Fruit fly (Drosophila melanogaster) whole organism, embryonic: ENCODE data around the gene CG42404.

Source experiments
- Antp ChIP-seq: fragments of 200-800 bp; sonication (Bioruptor generic); optimal IDR thresholded peaks from 3 replicates; lab custom pipeline; 2016; ENCODE audit warnings: missing biosample characterization, missing genetic modification characterization
- Atf6 ChIP-seq: fragments of 200-800 bp; sonication (Bioruptor generic); IDR thresholded peaks from 2 replicates; pipeline ENCODE4 v1.3.6; 2022; ENCODE audit warnings: missing biosample characterization, missing genetic modification characterization
- Bteb2 ChIP-seq: fragments of 200-800 bp; sonication (Bioruptor generic); optimal IDR thresholded peaks from 2 replicates; lab custom pipeline; 2016; ENCODE audit warnings: missing biosample characterization, missing genetic modification characterization
- CG10274 ChIP-seq: fragments of 200-800 bp; sonication (Bioruptor generic); optimal IDR thresholded peaks from 3 replicates; lab custom pipeline; 2017; ENCODE audit warnings: missing biosample characterization, mild to moderate bottlenecking, missing genetic modification characterization
- CG10543 ChIP-seq: fragments of 200-800 bp; sonication (Bioruptor generic); optimal IDR thresholded peaks from 3 replicates; lab custom pipeline; 2017; ENCODE audit warnings: missing biosample characterization, mild to moderate bottlenecking, missing genetic modification characterization, moderate library complexity
- CG14441 ChIP-seq: fragments of 200-800 bp; sonication (Bioruptor generic); IDR thresholded peaks from 2 replicates; pipeline ENCODE4 v1.3.6; 2022; ENCODE audit warnings: missing biosample characterization, missing genetic modification characterization
- CG14710 ChIP-seq: fragments of 200-800 bp; sonication (Bioruptor generic); optimal IDR thresholded peaks from 3 replicates; lab custom pipeline; 2019; ENCODE audit warnings: missing biosample characterization, mild to moderate bottlenecking, missing genetic modification characterization, moderate library complexity
- CG15514 ChIP-seq: fragments of 200-800 bp; sonication (Bioruptor generic); optimal IDR thresholded peaks from 3 replicates; lab custom pipeline; 2017; ENCODE audit warnings: missing biosample characterization, missing genetic modification characterization, mild to moderate bottlenecking, moderate library complexity, missing genetic modification reagents
- CG1792 ChIP-seq: fragments of 200-800 bp; sonication (Bioruptor generic); optimal IDR thresholded peaks from 2 replicates; lab custom pipeline; 2016; ENCODE audit warnings: missing biosample characterization, missing genetic modification characterization
- CG18011 ChIP-seq: fragments of 200-800 bp; sonication (Bioruptor generic); optimal IDR thresholded peaks from 2 replicates; lab custom pipeline; 2017; ENCODE audit warnings: missing biosample characterization, missing genetic modification characterization, mild to moderate bottlenecking, moderate library complexity, missing genotype
- CG1832 ChIP-seq: fragments of 200-800 bp; sonication (Bioruptor generic); optimal IDR thresholded peaks from 2 replicates; lab custom pipeline; 2017; ENCODE audit warnings: missing biosample characterization, mild to moderate bottlenecking, missing genetic modification characterization, inconsistent platforms
- CG31224 ChIP-seq: fragments of 200-800 bp; sonication (Bioruptor generic); IDR thresholded peaks from 2 replicates; pipeline ENCODE4 v1.3.6; 2022; ENCODE audit warnings: missing biosample characterization, missing genetic modification characterization
- CG3163 ChIP-seq: fragments of 200-800 bp; sonication (Bioruptor generic); optimal IDR thresholded peaks from 3 replicates; lab custom pipeline; 2016; ENCODE audit warnings: missing biosample characterization, missing genetic modification characterization
- CG34224 ChIP-seq: fragments of 200-800 bp; sonication (Bioruptor generic); IDR thresholded peaks from 3 replicates; pipeline ENCODE4 v1.3.6; 2022; ENCODE audit warnings: missing biosample characterization, missing genetic modification characterization; ENCODE audit not compliant: partially characterized antibody
- CG4404 ChIP-seq: fragments of 200-800 bp; sonication (Bioruptor generic); IDR thresholded peaks from 2 replicates; pipeline ENCODE4 v1.3.6; 2022; ENCODE audit warnings: missing biosample characterization, missing genetic modification characterization
- CG6254 ChIP-seq: fragments of 200-800 bp; sonication (Bioruptor generic); optimal IDR thresholded peaks from 3 replicates; lab custom pipeline; 2017; ENCODE audit warnings: mild to moderate bottlenecking, missing biosample characterization, missing genetic modification reagents, missing genetic modification characterization
- CG8924 ChIP-seq: fragments of 200-800 bp; optimal IDR thresholded peaks from 3 replicates; lab custom pipeline; 2019; ENCODE audit warnings: missing biosample characterization, mild to moderate bottlenecking, missing genetic modification characterization, moderate library complexity
- CG9727 ChIP-seq: fragments of 200-800 bp; sonication (Bioruptor generic); optimal IDR thresholded peaks from 3 replicates; lab custom pipeline; 2017; ENCODE audit warnings: missing biosample characterization, mild to moderate bottlenecking, missing genetic modification characterization
- Dek ChIP-seq: fragments of 200-800 bp; sonication (Bioruptor generic); optimal IDR thresholded peaks from 3 replicates; lab custom pipeline; 2019; ENCODE audit warnings: missing biosample characterization, mild to moderate bottlenecking, missing genetic modification characterization, moderate library complexity
- Dfd ChIP-seq, 2 experiments: fragments of >200 bp; optimal IDR thresholded peaks; 2 replicates each; lab custom pipeline; 2017; ENCODE audit warnings: missing biosample characterization in 2 of 2, missing genetic modification characterization in 2 of 2
- Doc2 ChIP-seq: fragments of 200-800 bp; sonication (Bioruptor generic); IDR thresholded peaks from 2 replicates; pipeline ENCODE4 v1.3.6; 2022; ENCODE audit warnings: missing biosample characterization, missing genetic modification characterization
- Dp ChIP-seq: fragments of 200-800 bp; sonication (Bioruptor generic); optimal IDR thresholded peaks from 2 replicates; lab custom pipeline; 2018; ENCODE audit warnings: missing biosample characterization, mild to moderate bottlenecking, missing genetic modification characterization, moderate library complexity
- Gug ChIP-seq: fragments of 200-800 bp; sonication (Bioruptor generic); IDR thresholded peaks from 4 replicates; pipeline ENCODE4 v1.3.6; 2022; ENCODE audit warnings: missing biosample characterization, missing genetic modification characterization
- HmgD ChIP-seq: fragments of 200-800 bp; sonication (Bioruptor generic); optimal IDR thresholded peaks from 3 replicates; lab custom pipeline; 2016; ENCODE audit warnings: missing biosample characterization, missing genetic modification characterization
- Hsf ChIP-seq: fragments of 200-800 bp; sonication (Bioruptor generic); optimal IDR thresholded peaks from 3 replicates; lab custom pipeline; 2016; ENCODE audit warnings: missing biosample characterization, missing genetic modification characterization
- Lhr ChIP-seq: fragments of 200-800 bp; sonication (Bioruptor generic); optimal IDR thresholded peaks from 3 replicates; lab custom pipeline; 2017; ENCODE audit warnings: mild to moderate bottlenecking, missing biosample characterization, missing genetic modification reagents, missing genetic modification characterization
- Lpt ChIP-seq: fragments of >200 bp; optimal IDR thresholded peaks from 2 replicates; lab custom pipeline; 2018; ENCODE audit warnings: missing biosample characterization, missing genetic modification characterization
- Nf-YC ChIP-seq: fragments of 200-800 bp; optimal IDR thresholded peaks from 3 replicates; lab custom pipeline; 2019; ENCODE audit warnings: missing biosample characterization, mild to moderate bottlenecking, missing genetic modification characterization, moderate library complexity
- Oli ChIP-seq: fragments of 200-800 bp; sonication (Bioruptor generic); optimal IDR thresholded peaks from 2 replicates; lab custom pipeline; 2018; ENCODE audit warnings: missing biosample characterization, mild to moderate bottlenecking, missing genetic modification characterization, moderate library complexity
- Poxn ChIP-seq: fragments of 200-800 bp; sonication (Bioruptor generic); IDR thresholded peaks from 2 replicates; pipeline ENCODE4 v1.3.6; 2022; ENCODE audit warnings: missing biosample characterization, missing genetic modification characterization
- Sox100B ChIP-seq: fragments of 200-800 bp; sonication (Bioruptor generic); optimal IDR thresholded peaks from 3 replicates; lab custom pipeline; 2018; ENCODE audit warnings: missing biosample characterization, mild to moderate bottlenecking, missing genetic modification characterization
- Sry-δ ChIP-seq: fragments of 200-800 bp; sonication (Bioruptor generic); optimal IDR thresholded peaks from 2 replicates; lab custom pipeline; 2016; ENCODE audit warnings: missing biosample characterization, missing genetic modification characterization
- YL-1 ChIP-seq: fragments of 200-800 bp; sonication (Bioruptor generic); optimal IDR thresholded peaks from 3 replicates; lab custom pipeline; 2017; ENCODE audit warnings: missing biosample characterization, mild to moderate bottlenecking, missing genetic modification characterization
- cato ChIP-seq: fragments of 200-800 bp; sonication (Bioruptor generic); optimal IDR thresholded peaks from 2 replicates; lab custom pipeline; 2016; ENCODE audit warnings: missing biosample characterization, missing genetic modification characterization, borderline replicate concordance
- chm ChIP-seq: fragments of 200-800 bp; sonication (Bioruptor generic); IDR thresholded peaks from 2 replicates; pipeline ENCODE4 v1.3.6; 2022; ENCODE audit warnings: missing biosample characterization, missing genetic modification characterization
- dmrt11E ChIP-seq: fragments of 200-800 bp; sonication (Bioruptor generic); optimal IDR thresholded peaks from 3 replicates; lab custom pipeline; 2018; ENCODE audit warnings: missing biosample characterization, mild to moderate bottlenecking, missing genetic modification characterization, moderate library complexity
- gem ChIP-seq: fragments of 200-800 bp; sonication (Bioruptor generic); optimal IDR thresholded peaks from 2 replicates; lab custom pipeline; 2019; ENCODE audit warnings: missing biosample characterization, mild to moderate bottlenecking, missing genetic modification characterization, moderate library complexity
- hb ChIP-seq: fragments of 200-800 bp; sonication (Bioruptor generic); IDR thresholded peaks from 3 replicates; pipeline ENCODE4 v1.3.6; 2022; ENCODE audit warnings: missing biosample characterization, missing genetic modification characterization; ENCODE audit not compliant: partially characterized antibody
- her ChIP-seq: fragments of 200-800 bp; sonication (Bioruptor generic); optimal IDR thresholded peaks from 2 replicates; lab custom pipeline; 2016; ENCODE audit warnings: missing biosample characterization, missing genetic modification characterization
- insv ChIP-seq, 2 experiments: fragments of 200-800 bp; sonication (Bioruptor generic); optimal IDR thresholded peaks; 3 replicates each; lab custom pipeline; 2016 to 2018; ENCODE audit warnings: missing biosample characterization in 2 of 2, missing genetic modification characterization in 2 of 2
- mam ChIP-seq: fragments of 200-800 bp; sonication (Bioruptor generic); optimal IDR thresholded peaks from 3 replicates; lab custom pipeline; 2016; ENCODE audit warnings: missing biosample characterization, missing genetic modification characterization
- phol ChIP-seq: fragments of 200-800 bp; sonication (Bioruptor generic); optimal IDR thresholded peaks from 3 replicates; lab custom pipeline; 2018; ENCODE audit warnings: missing biosample characterization, mild to moderate bottlenecking, missing genetic modification characterization, moderate library complexity
- pum ChIP-seq: fragments of 200-800 bp; sonication (Bioruptor generic); optimal IDR thresholded peaks from 2 replicates; lab custom pipeline; 2016; ENCODE audit warnings: missing biosample characterization, missing genetic modification characterization
- scrt ChIP-seq: fragments of 200-800 bp; sonication (Bioruptor generic); optimal IDR thresholded peaks from 2 replicates; lab custom pipeline; 2018; ENCODE audit warnings: missing biosample characterization, mild to moderate bottlenecking, missing genetic modification characterization, moderate library complexity
- sima ChIP-seq: fragments of 200-800 bp; sonication (Bioruptor generic); optimal IDR thresholded peaks from 2 replicates; lab custom pipeline; 2016; ENCODE audit warnings: missing biosample characterization, missing genetic modification characterization
- sqz ChIP-seq: fragments of 200-800 bp; sonication (Bioruptor generic); optimal IDR thresholded peaks from 3 replicates; lab custom pipeline; 2018; ENCODE audit warnings: missing biosample characterization, mild to moderate bottlenecking, missing genetic modification characterization
- stwl ChIP-seq: fragments of 200-800 bp; sonication (Bioruptor generic); optimal IDR thresholded peaks from 3 replicates; lab custom pipeline; 2018; ENCODE audit warnings: missing biosample characterization, mild to moderate bottlenecking, missing genetic modification characterization, moderate library complexity
- usp ChIP-seq: fragments of >200 bp; optimal IDR thresholded peaks from 2 replicates; lab custom pipeline; 2017; ENCODE audit warnings: missing biosample characterization, missing genetic modification characterization
- vfl ChIP-seq: fragments of 200-800 bp; sonication (Bioruptor generic); optimal IDR thresholded peaks from 2 replicates; lab custom pipeline; 2016; ENCODE audit warnings: missing biosample characterization, missing genetic modification characterization
- zf30C ChIP-seq: fragments of 200-800 bp; sonication (Bioruptor generic); optimal IDR thresholded peaks from 3 replicates; lab custom pipeline; 2018; ENCODE audit warnings: missing biosample characterization, mild to moderate bottlenecking, missing genetic modification characterization
- zfh2 ChIP-seq: fragments of 200-800 bp; sonication (Bioruptor generic); optimal IDR thresholded peaks from 2 replicates; lab custom pipeline; 2016; ENCODE audit warnings: missing biosample characterization, missing genetic modification characterization

CG42404 gene

DNA sequence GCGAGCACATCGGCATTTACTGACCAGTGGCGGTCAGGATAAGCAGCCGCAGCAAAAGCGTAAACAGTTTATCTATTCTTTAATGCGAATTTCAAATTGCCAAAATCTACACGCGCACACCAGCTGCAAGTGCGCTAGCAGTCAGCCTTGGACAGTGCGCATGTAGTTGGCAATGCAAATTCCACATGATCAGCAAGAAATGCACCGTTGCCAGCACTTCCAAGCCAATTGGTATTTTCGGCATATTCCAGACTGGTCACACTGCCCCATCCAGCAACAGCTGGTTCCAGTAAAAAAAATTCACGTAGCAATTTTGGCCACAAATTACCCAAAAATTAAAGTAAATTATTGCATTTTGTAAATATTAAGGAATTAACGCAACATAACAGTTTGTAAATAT is 37.9 kb downstream of the CG42404 start (continued):
- no peak for TF ChIP-seq CG10274
- TF ChIP-seq CG1832 (GFP tag; lab: Kevin White, UChicago), result no peak
- peak; percentile 85 for TF ChIP-seq scrt (GFP tag; lab: Kevin White, UChicago)
- TF ChIP-seq Gug (GFP tag; lab: Robert Waterston, UW), result no peak
- peak; percentile 24 for TF ChIP-seq Hsf
- TF ChIP-seq Dp, result peak; percentile 83
- TF ChIP-seq Doc2 (GFP tag; lab: Robert Waterston, UW), result no peak
- peak; percentile 49 for TF ChIP-seq YL-1 (GFP tag; lab: Kevin White, UChicago)
- peak; percentile 4 for TF ChIP-seq CG1792
- TF ChIP-seq pum (GFP tag; lab: Kevin White, UChicago), result no peak
- TF ChIP-seq Dek (tag; lab: Kevin White, UChicago), result peak; percentile 21
- TF ChIP-seq gem, result no peak
- TF ChIP-seq CG18011, result peak; percentile 99
- no peak for TF ChIP-seq chm (GFP tag; lab: Robert Waterston, UW)
- no peak for TF ChIP-seq CG10543
- TF ChIP-seq CG31224 (GFP tag; lab: Robert Waterston, UW), result no peak
- TF ChIP-seq CG14441 (GFP tag; lab: Robert Waterston, UW), result no peak
- TF ChIP-seq Sox100B (GFP tag; lab: Kevin White, UChicago), result no peak
- TF ChIP-seq Lpt (GFP tag; lab: Kevin White, UChicago), result no peak
- TF ChIP-seq phol (tag; lab: Kevin White, UChicago), result peak; percentile 55
- peak; percentile 11 for TF ChIP-seq dmrt11E (tag; lab: Kevin White, UChicago)
- no peak for TF ChIP-seq CG4404
- no peak for TF ChIP-seq hb (GFP tag; lab: Robert Waterston, UW)
- peak; percentile 37 for TF ChIP-seq CG8924 (tag; lab: Kevin White, UChicago)
- TF ChIP-seq sima (GFP tag; lab: Kevin White, UChicago), result no peak
- TF ChIP-seq sqz (GFP tag; lab: Kevin White, UChicago), result peak; percentile 91
- peak in 1 of 2 experiments; percentile 50 for TF ChIP-seq insv (GFP tag; optimal IDR thresholded peaks at IDR 0.05; lab: Kevin White, UChicago)
- peak; percentile 68 for TF ChIP-seq Sry-δ
- no peak for TF ChIP-seq Dfd (GFP tag; optimal IDR thresholded peaks at IDR 0.05; lab: Kevin White, UChicago)
- peak; percentile 13 for TF ChIP-seq CG9727
- TF ChIP-seq CG14710 (tag; lab: Kevin White, UChicago), result peak; percentile 70
- TF ChIP-seq HmgD (GFP tag; lab: Kevin White, UChicago), result peak; percentile 77
- no peak for TF ChIP-seq Nf-YC (tag; lab: Kevin White, UChicago)
- TF ChIP-seq Oli (tag; lab: Kevin White, UChicago), result no peak
- TF ChIP-seq stwl (tag; lab: Kevin White, UChicago), result peak; percentile 77
- TF ChIP-seq zf30C (GFP tag; lab: Kevin White, UChicago), result peak; percentile 23
- no peak for TF ChIP-seq Atf6 (GFP tag; lab: Robert Waterston, UW)
- peak; percentile 28 for TF ChIP-seq mam (GFP tag; lab: Kevin White, UChicago)
- no peak for TF ChIP-seq cato (GFP tag; lab: Kevin White, UChicago)
- no peak for TF ChIP-seq Bteb2 (GFP tag; lab: Kevin White, UChicago)
- TF ChIP-seq CG34224, result no peak
- no peak for TF ChIP-seq vfl (GFP tag; lab: Kevin White, UChicago)
- TF ChIP-seq zfh2 (GFP tag; lab: Kevin White, UChicago), result peak; percentile 2
- TF ChIP-seq CG15514 (GFP tag; lab: Kevin White, UChicago), result peak; percentile 83
- no peak for TF ChIP-seq usp (GFP tag; lab: Kevin White, UChicago)
- TF ChIP-seq Poxn (GFP tag; lab: Robert Waterston, UW), result no peak
- peak; percentile 88 for TF ChIP-seq Lhr (GFP tag; lab: Kevin White, UChicago)
- peak; percentile 49 for TF ChIP-seq her (GFP tag; lab: Kevin White, UChicago)
- peak; percentile 27 for TF ChIP-seq CG3163
- TF ChIP-seq Antp, result no peak
- TF ChIP-seq CG6254 (GFP tag; lab: Kevin White, UChicago), result no peak
